Fruit fly (Drosophila melanogaster) whole organism, embryonic: Measurements from ENCODE around the gene PAPLA1.

ENCODE experiments used
- B-H1 ChIP-seq: fragments of 200-800 bp; sonication (Bioruptor generic); IDR thresholded peaks from 3 replicates; pipeline ENCODE4 v1.3.6; 2022; ENCODE audit warnings: missing biosample characterization, missing genetic modification characterization
- Blimp-1 ChIP-seq: fragments of 200-800 bp; sonication (Bioruptor generic); optimal IDR thresholded peaks from 3 replicates; lab custom pipeline; 2018; ENCODE audit warnings: missing biosample characterization, missing genetic modification characterization, mild to moderate bottlenecking, moderate library complexity, missing genetic modification reagents
- CG10654 ChIP-seq: fragments of 200-800 bp; sonication (Bioruptor generic); optimal IDR thresholded peaks from 2 replicates; lab custom pipeline; 2016; ENCODE audit warnings: missing biosample characterization, missing genetic modification characterization
- CG12236 ChIP-seq: fragments of 200-800 bp; sonication (Bioruptor generic); optimal IDR thresholded peaks from 2 replicates; lab custom pipeline; 2016; ENCODE audit warnings: missing biosample characterization, missing genetic modification characterization
- CG12942 ChIP-seq: fragments of 200-800 bp; sonication (Bioruptor generic); optimal IDR thresholded peaks from 3 replicates; lab custom pipeline; 2016; ENCODE audit warnings: missing biosample characterization, missing genetic modification characterization
- CG15479 ChIP-seq: fragments of 200-800 bp; sonication (Bioruptor generic); optimal IDR thresholded peaks from 3 replicates; lab custom pipeline; 2019; ENCODE audit warnings: missing biosample characterization, mild to moderate bottlenecking, missing genetic modification characterization, moderate library complexity
- CG1792 ChIP-seq: fragments of 200-800 bp; sonication (Bioruptor generic); optimal IDR thresholded peaks from 2 replicates; lab custom pipeline; 2016; ENCODE audit warnings: missing biosample characterization, missing genetic modification characterization
- CG31388 ChIP-seq: fragments of 200-800 bp; sonication (Bioruptor generic); optimal IDR thresholded peaks from 2 replicates; lab custom pipeline; 2016; ENCODE audit warnings: missing biosample characterization, missing genetic modification characterization
- CG31441 ChIP-seq: fragments of 200-800 bp; sonication (Bioruptor generic); IDR thresholded peaks from 2 replicates; pipeline ENCODE4 v1.3.6; 2022; ENCODE audit warnings: missing biosample characterization, missing genetic modification characterization
- CG3281 ChIP-seq: fragments of 200-800 bp; sonication (Bioruptor generic); optimal IDR thresholded peaks from 3 replicates; lab custom pipeline; 2017; ENCODE audit warnings: missing biosample characterization, mild to moderate bottlenecking, missing genetic modification characterization
- CG3407 ChIP-seq: fragments of 200-800 bp; sonication (Bioruptor generic); optimal IDR thresholded peaks from 2 replicates; lab custom pipeline; 2018; ENCODE audit warnings: missing biosample characterization, mild to moderate bottlenecking, missing genetic modification characterization
- CG34422 ChIP-seq: fragments of 200-800 bp; sonication (Bioruptor generic); IDR thresholded peaks from 3 replicates; pipeline ENCODE4 v1.3.6; 2022; ENCODE audit warnings: missing biosample characterization, missing genetic modification characterization
- CG3847 ChIP-seq: fragments of 200-800 bp; sonication (Bioruptor generic); IDR thresholded peaks from 2 replicates; pipeline ENCODE4 v1.3.6; 2022; ENCODE audit warnings: missing biosample characterization, missing genetic modification characterization
- CG6654 ChIP-seq: fragments of 200-800 bp; sonication (Bioruptor generic); optimal IDR thresholded peaks from 2 replicates; lab custom pipeline; 2017; ENCODE audit warnings: missing biosample characterization, mild to moderate bottlenecking, missing genetic modification characterization
- CG9797 ChIP-seq: fragments of 200-800 bp; sonication (Bioruptor generic); optimal IDR thresholded peaks from 3 replicates; lab custom pipeline; 2018; ENCODE audit warnings: missing biosample characterization, mild to moderate bottlenecking, missing genetic modification characterization
- Dek ChIP-seq: fragments of 200-800 bp; sonication (Bioruptor generic); optimal IDR thresholded peaks from 3 replicates; lab custom pipeline; 2019; ENCODE audit warnings: missing biosample characterization, mild to moderate bottlenecking, missing genetic modification characterization, moderate library complexity
- Doc3 ChIP-seq: fragments of 200-800 bp; sonication (Bioruptor generic); IDR thresholded peaks from 3 replicates; pipeline ENCODE4 v1.3.6; 2022; ENCODE audit warnings: missing biosample characterization, missing genetic modification characterization; ENCODE audit not compliant: partially characterized antibody
- Drgx ChIP-seq: fragments of 200-800 bp; sonication (Bioruptor generic); IDR thresholded peaks from 2 replicates; pipeline ENCODE4 v1.3.6; 2022; ENCODE audit warnings: missing biosample characterization, missing genetic modification characterization
- Fer3 ChIP-seq: fragments of 200-800 bp; sonication (Bioruptor generic); optimal IDR thresholded peaks from 2 replicates; lab custom pipeline; 2018; ENCODE audit warnings: missing biosample characterization, mild to moderate bottlenecking, missing genetic modification characterization, moderate library complexity
- Hmx ChIP-seq: fragments of 200-800 bp; sonication (Bioruptor generic); optimal IDR thresholded peaks from 2 replicates; lab custom pipeline; 2016; ENCODE audit warnings: missing biosample characterization, missing genetic modification characterization
- Jarid2 ChIP-seq: fragments of 200-800 bp; sonication (Bioruptor generic); optimal IDR thresholded peaks from 3 replicates; lab custom pipeline; 2017; ENCODE audit warnings: mild to moderate bottlenecking, missing biosample characterization, missing genetic modification reagents, missing genetic modification characterization
- Myb ChIP-seq: fragments of 200-800 bp; sonication (Bioruptor generic); optimal IDR thresholded peaks from 2 replicates; lab custom pipeline; 2016; ENCODE audit warnings: missing biosample characterization, missing genetic modification characterization
- Ptx1 ChIP-seq: fragments of 200-800 bp; sonication (Bioruptor generic); IDR thresholded peaks from 2 replicates; pipeline ENCODE4 v1.3.6; 2022; ENCODE audit warnings: missing biosample characterization, missing genetic modification characterization
- Sox102F ChIP-seq: fragments of 200-800 bp; sonication (Bioruptor generic); optimal IDR thresholded peaks from 2 replicates; lab custom pipeline; 2018; ENCODE audit warnings: missing biosample characterization, mild to moderate bottlenecking, missing genetic modification characterization, moderate library complexity
- Tbp ChIP-seq: fragments of >200 bp; optimal IDR thresholded peaks from 2 replicates; lab custom pipeline; 2018; ENCODE audit warnings: missing biosample characterization, missing genetic modification characterization
- Usf ChIP-seq: fragments of 200-800 bp; sonication (Bioruptor generic); optimal IDR thresholded peaks from 2 replicates; lab custom pipeline; 2017; ENCODE audit warnings: missing genotype, missing biosample characterization, missing genetic modification characterization
- Xrp1 ChIP-seq: fragments of 200-800 bp; sonication (Bioruptor generic); IDR thresholded peaks from 2 replicates; pipeline ENCODE4 v1.3.6; 2022; ENCODE audit warnings: missing biosample characterization, missing genetic modification characterization
- bab2 ChIP-seq: fragments of 200-800 bp; sonication (Bioruptor generic); optimal IDR thresholded peaks from 2 replicates; lab custom pipeline; 2016; ENCODE audit warnings: missing biosample characterization, missing genetic modification characterization
- bigmax ChIP-seq: fragments of 200-800 bp; sonication (Bioruptor generic); optimal IDR thresholded peaks from 2 replicates; lab custom pipeline; 2018; ENCODE audit warnings: missing biosample characterization, mild to moderate bottlenecking, missing genetic modification characterization
- ci ChIP-seq: fragments of 200-800 bp; sonication (Bioruptor generic); IDR thresholded peaks from 3 replicates; pipeline ENCODE4 v1.3.6; 2022; ENCODE audit warnings: missing biosample characterization, missing genetic modification characterization
- crc ChIP-seq: fragments of 200-800 bp; sonication (Bioruptor generic); optimal IDR thresholded peaks from 2 replicates; lab custom pipeline; 2016; ENCODE audit warnings: missing biosample characterization, missing genetic modification characterization
- dimm ChIP-seq: fragments of 200-800 bp; sonication (Bioruptor generic); IDR thresholded peaks from 2 replicates; pipeline ENCODE4 v1.3.6; 2022; ENCODE audit warnings: missing biosample characterization, missing genetic modification characterization
- dpn ChIP-seq, 2 experiments: fragments of 200-800 bp; sonication (Bioruptor generic); optimal IDR thresholded peaks; 3 replicates each; lab custom pipeline; 2016; ENCODE audit warnings: missing biosample characterization in 2 of 2, missing genetic modification characterization in 2 of 2
- emc ChIP-seq: fragments of 200-800 bp; sonication (Bioruptor generic); optimal IDR thresholded peaks from 2 replicates; lab custom pipeline; 2016; ENCODE audit warnings: missing biosample characterization, missing genetic modification characterization
- fru ChIP-seq: fragments of >200 bp; optimal IDR thresholded peaks from 2 replicates; lab custom pipeline; 2017
- gcm2 ChIP-seq: fragments of 200-800 bp; sonication (Bioruptor generic); optimal IDR thresholded peaks from 2 replicates; lab custom pipeline; 2016; ENCODE audit warnings: missing biosample characterization, missing genetic modification characterization
- grn ChIP-seq: fragments of 200-800 bp; sonication (Bioruptor generic); optimal IDR thresholded peaks from 3 replicates; lab custom pipeline; 2017; ENCODE audit warnings: missing biosample characterization, missing genetic modification characterization
- gt ChIP-seq: fragments of 200-800 bp; sonication (Bioruptor generic); IDR thresholded peaks from 2 replicates; pipeline ENCODE4 v1.3.6; 2022; ENCODE audit warnings: missing biosample characterization, missing genetic modification characterization
- kay ChIP-seq: fragments of 200-800 bp; sonication (Bioruptor generic); optimal IDR thresholded peaks from 2 replicates; lab custom pipeline; 2016; ENCODE audit warnings: missing biosample characterization, missing genetic modification characterization
- lab ChIP-seq: fragments of 200-800 bp; sonication (Bioruptor generic); optimal IDR thresholded peaks from 3 replicates; lab custom pipeline; 2017; ENCODE audit warnings: missing biosample characterization, missing genetic modification characterization, mild to moderate bottlenecking, moderate library complexity, missing genetic modification reagents
- lbe ChIP-seq: fragments of 200-800 bp; sonication (Bioruptor generic); optimal IDR thresholded peaks from 2 replicates; lab custom pipeline; 2016; ENCODE audit warnings: missing biosample characterization, mild to moderate bottlenecking, missing genetic modification characterization
- nau ChIP-seq: fragments of 200-800 bp; sonication (Bioruptor generic); optimal IDR thresholded peaks from 3 replicates; lab custom pipeline; 2017; ENCODE audit warnings: missing biosample characterization, mild to moderate bottlenecking, missing genetic modification characterization, missing genetic modification reagents
- pho ChIP-seq: fragments of 200-800 bp; sonication (Bioruptor generic); optimal IDR thresholded peaks from 2 replicates; lab custom pipeline; 2016; ENCODE audit warnings: missing biosample characterization, missing genetic modification characterization
- pzg ChIP-seq: fragments of 200-800 bp; sonication (Bioruptor generic); optimal IDR thresholded peaks from 3 replicates; lab custom pipeline; 2018; ENCODE audit warnings: missing biosample characterization, mild to moderate bottlenecking, missing genetic modification characterization, moderate library complexity
- rib ChIP-seq: fragments of 200-800 bp; sonication (Bioruptor generic); IDR thresholded peaks from 2 replicates; pipeline ENCODE4 v1.3.6; 2022; ENCODE audit warnings: missing biosample characterization, missing genetic modification characterization
- sim ChIP-seq: fragments of 200-800 bp; sonication (Bioruptor generic); IDR thresholded peaks from 2 replicates; pipeline ENCODE4 v1.3.6; 2022; ENCODE audit warnings: missing biosample characterization, missing genetic modification characterization
- slbo ChIP-seq: fragments of 200-800 bp; sonication (Bioruptor generic); IDR thresholded peaks from 2 replicates; pipeline ENCODE4 v1.3.6; 2022; ENCODE audit warnings: missing biosample characterization, missing genetic modification characterization
- sug ChIP-seq: fragments of 200-800 bp; optimal IDR thresholded peaks from 2 replicates; lab custom pipeline; 2019; ENCODE audit warnings: missing biosample characterization, mild to moderate bottlenecking, missing genetic modification characterization, moderate library complexity
- toy ChIP-seq: fragments of 200-800 bp; sonication (Bioruptor generic); IDR thresholded peaks from 2 replicates; pipeline ENCODE4 v1.3.6; 2022; ENCODE audit warnings: missing biosample characterization, missing genetic modification characterization
- z ChIP-seq: fragments of 200-800 bp; sonication (Bioruptor generic); IDR thresholded peaks from 3 replicates; pipeline ENCODE4 v1.3.6; 2022; ENCODE audit warnings: missing biosample characterization, missing genetic modification characterization
- zfh2 ChIP-seq: fragments of 200-800 bp; sonication (Bioruptor generic); optimal IDR thresholded peaks from 2 replicates; lab custom pipeline; 2016; ENCODE audit warnings: missing biosample characterization, missing genetic modification characterization

Gene PAPLA1

dm6 chr2L:8088025-8088789, 71.2 kb downstream of the PAPLA1 start (continued):
- TF ChIP-seq grn (GFP tag; lab: Kevin White, UChicago), result peak; percentile 42
- TF ChIP-seq CG6654 (GFP tag; lab: Kevin White, UChicago), result no peak
- TF ChIP-seq CG9797 (GFP tag; lab: Kevin White, UChicago), result no peak
- TF ChIP-seq sim (GFP tag; lab: Robert Waterston, UW), result no peak
- peak; percentile 51 for TF ChIP-seq lab (GFP tag; lab: Kevin White, UChicago)
- no peak for TF ChIP-seq Hmx (GFP tag; lab: Kevin White, UChicago)
- no peak for TF ChIP-seq Blimp-1
- no peak for TF ChIP-seq Usf (GFP tag; lab: Kevin White, UChicago)
- 0 out of 3 replicates have a peak, but pooled peaks have one; percentile 26 for TF ChIP-seq z (GFP tag; lab: Robert Waterston, UW)
- no peak for TF ChIP-seq pho (GFP tag; lab: Kevin White, UChicago)
- peak; percentile 19 for TF ChIP-seq sug (tag; lab: Kevin White, UChicago)
- TF ChIP-seq slbo (GFP tag; lab: Robert Waterston, UW), result no peak
- no peak for TF ChIP-seq crc (GFP tag; lab: Kevin White, UChicago)
- TF ChIP-seq Drgx (GFP tag; lab: Robert Waterston, UW), result 0 out of 2 replicates have a peak, but pooled peaks have one; percentile 11
- no peak for TF ChIP-seq Ptx1 (GFP tag; lab: Robert Waterston, UW)
- TF ChIP-seq Myb (GFP tag; lab: Kevin White, UChicago), result no peak
- no peak for TF ChIP-seq nau (GFP tag; lab: Kevin White, UChicago)
- TF ChIP-seq bigmax, result no peak
- TF ChIP-seq gt (GFP tag; lab: Robert Waterston, UW), result no peak
- TF ChIP-seq gcm2, result no peak
- peak; percentile 6 for TF ChIP-seq zfh2
- TF ChIP-seq kay, result no peak
- no peak for TF ChIP-seq Sox102F
- no peak for TF ChIP-seq CG10654 (GFP tag; lab: Kevin White, UChicago)
- no peak for TF ChIP-seq bab2 (GFP tag; lab: Kevin White, UChicago)
- no peak for TF ChIP-seq CG12236 (GFP tag; lab: Kevin White, UChicago)
- TF ChIP-seq ci, result no peak
- TF ChIP-seq Dek (tag; lab: Kevin White, UChicago), result no peak
- TF ChIP-seq pzg (GFP tag; lab: Kevin White, UChicago), result no peak
- no peak for TF ChIP-seq CG3847
- TF ChIP-seq fru (lab: Kevin White, UChicago), result no peak
- TF ChIP-seq dimm (GFP tag; lab: Robert Waterston, UW), result no peak
- TF ChIP-seq Doc3 (GFP tag; lab: Robert Waterston, UW), result no peak
- TF ChIP-seq lbe, result no peak
- TF ChIP-seq rib (GFP tag; lab: Robert Waterston, UW), result peak; percentile 56; the same call in 1 of the 2 replicates
- no peak for TF ChIP-seq emc (GFP tag; lab: Kevin White, UChicago)
- no peak for TF ChIP-seq Tbp (GFP tag; lab: Kevin White, UChicago)
- no peak for TF ChIP-seq CG12942 (GFP tag; lab: Kevin White, UChicago)
- peak; percentile 83 for TF ChIP-seq CG15479
- TF ChIP-seq toy (GFP tag; lab: Robert Waterston, UW), result no peak
- no peak for TF ChIP-seq Fer3 (tag; lab: Kevin White, UChicago)
- TF ChIP-seq CG34422 (GFP tag; lab: Robert Waterston, UW), result 0 out of 3 replicates have a peak, but pooled peaks have one; percentile 19
- TF ChIP-seq CG3407, result no peak
- TF ChIP-seq Jarid2 (GFP tag; lab: Kevin White, UChicago), result peak; percentile 72
- no peak for TF ChIP-seq CG31388 (GFP tag; lab: Kevin White, UChicago)
- no peak for TF ChIP-seq dpn (GFP tag; optimal IDR thresholded peaks at IDR 0.05; lab: Kevin White, UChicago)
- TF ChIP-seq CG31441 (GFP tag; lab: Robert Waterston, UW), result no peak
- TF ChIP-seq CG1792, result no peak
- peak; percentile 26 for TF ChIP-seq CG3281 (GFP tag; lab: Kevin White, UChicago)
- TF ChIP-seq B-H1 (GFP tag; lab: Robert Waterston, UW), result no peak
- no peak for TF ChIP-seq Xrp1 (GFP tag; lab: Robert Waterston, UW)
